Fruit fly (Drosophila melanogaster) whole organism, pupa: ENCODE measurements around the gene CG13004.

Experiments used
- CG10348 ChIP-seq: fragments of 200-800 bp; sonication (Bioruptor generic); IDR thresholded peaks from 2 replicates; pipeline ENCODE4 v1.3.6; 2022; ENCODE audit warnings: missing biosample characterization, missing genetic modification characterization
- CG12605 ChIP-seq: fragments of 200-800 bp; sonication (Bioruptor generic); IDR thresholded peaks from 2 replicates; pipeline ENCODE4 v1.3.6; 2022; ENCODE audit warnings: missing biosample characterization, missing genetic modification characterization
- CG13204 ChIP-seq: fragments of 200-800 bp; sonication (Bioruptor generic); optimal IDR thresholded peaks from 2 replicates; lab custom pipeline; 2018; ENCODE audit warnings: missing biosample characterization, mild to moderate bottlenecking, missing genetic modification characterization, moderate library complexity
- CG14655 ChIP-seq: fragments of 200-800 bp; sonication (Bioruptor generic); optimal IDR thresholded peaks from 3 replicates; lab custom pipeline; 2017; ENCODE audit warnings: mild to moderate bottlenecking, missing biosample characterization, missing genetic modification reagents, missing genetic modification characterization
- CG15710 ChIP-seq: fragments of 200-800 bp; sonication (Bioruptor generic); optimal IDR thresholded peaks from 2 replicates; lab custom pipeline; 2018; ENCODE audit warnings: missing biosample characterization, mild to moderate bottlenecking, missing genetic modification characterization, moderate library complexity
- CG17806 ChIP-seq: fragments of 200-800 bp; sonication (Bioruptor generic); optimal IDR thresholded peaks from 2 replicates; lab custom pipeline; 2018; ENCODE audit warnings: missing biosample characterization, mild to moderate bottlenecking, missing genetic modification characterization, moderate library complexity
- CG32121 ChIP-seq: fragments of 200-800 bp; sonication (Bioruptor generic); IDR thresholded peaks from 2 replicates; pipeline ENCODE4 v1.3.6; 2022; ENCODE audit warnings: missing biosample characterization, missing genetic modification characterization
- CG34367 ChIP-seq: fragments of 200-800 bp; sonication (Bioruptor generic); optimal IDR thresholded peaks from 2 replicates; lab custom pipeline; 2018; ENCODE audit warnings: missing biosample characterization, mild to moderate bottlenecking, missing genetic modification characterization
- CG4496 ChIP-seq: fragments of 200-800 bp; sonication (Bioruptor generic); IDR thresholded peaks from 3 replicates; pipeline ENCODE4 v1.3.6; 2022; ENCODE audit warnings: missing biosample characterization, missing genetic modification characterization
- CG8159 ChIP-seq: fragments of 200-800 bp; sonication (Bioruptor generic); optimal IDR thresholded peaks from 3 replicates; lab custom pipeline; 2018; ENCODE audit warnings: missing biosample characterization, mild to moderate bottlenecking, missing genetic modification characterization, moderate library complexity
- CG8301 ChIP-seq: fragments of 200-800 bp; sonication (Bioruptor generic); optimal IDR thresholded peaks from 2 replicates; lab custom pipeline; 2018; ENCODE audit warnings: missing biosample characterization, mild to moderate bottlenecking, missing genetic modification characterization
- CG9948 ChIP-seq: fragments of 200-800 bp; sonication (Bioruptor generic); optimal IDR thresholded peaks from 2 replicates; lab custom pipeline; 2018; ENCODE audit warnings: missing biosample characterization, mild to moderate bottlenecking, missing genetic modification characterization, moderate library complexity
- D1 ChIP-seq: fragments of 200-800 bp; sonication (Bioruptor generic); optimal IDR thresholded peaks from 2 replicates; lab custom pipeline; 2018; ENCODE audit warnings: missing biosample characterization, mild to moderate bottlenecking, missing genetic modification characterization, moderate library complexity
- EcR ChIP-seq: fragments of 200-800 bp; sonication (Bioruptor generic); optimal IDR thresholded peaks from 3 replicates; lab custom pipeline; 2019; ENCODE audit warnings: missing biosample characterization, missing genetic modification characterization, mild to moderate bottlenecking, moderate library complexity, missing genetic modification reagents
- Ets98B ChIP-seq: fragments of 200-800 bp; sonication (Bioruptor generic); IDR thresholded peaks from 2 replicates; pipeline ENCODE4 v1.3.6; 2022; ENCODE audit warnings: missing biosample characterization, missing genetic modification characterization
- Pif1A ChIP-seq: fragments of 200-800 bp; sonication (Bioruptor generic); optimal IDR thresholded peaks from 3 replicates; lab custom pipeline; 2016; ENCODE audit warnings: missing biosample characterization, missing genetic modification characterization
- Pif1B ChIP-seq: fragments of 200-800 bp; sonication (Bioruptor generic); optimal IDR thresholded peaks from 3 replicates; lab custom pipeline; 2016; ENCODE audit warnings: missing biosample characterization, missing genetic modification characterization
- Snoo ChIP-seq: fragments of 200-800 bp; sonication (Bioruptor generic); optimal IDR thresholded peaks from 3 replicates; lab custom pipeline; 2017; ENCODE audit warnings: missing biosample characterization, mild to moderate bottlenecking, missing genetic modification characterization, inconsistent platforms
- fd96Ca ChIP-seq: fragments of 200-800 bp; sonication (Bioruptor generic); IDR thresholded peaks from 3 replicates; pipeline ENCODE4 v1.3.6; 2022; ENCODE audit warnings: missing biosample characterization, missing genetic modification characterization
- gl ChIP-seq: fragments of 200-800 bp; sonication (Bioruptor generic); optimal IDR thresholded peaks from 2 replicates; lab custom pipeline; 2018; ENCODE audit warnings: missing biosample characterization, mild to moderate bottlenecking, missing genetic modification characterization
- rn ChIP-seq: fragments of 200-800 bp; sonication (Bioruptor generic); IDR thresholded peaks from 2 replicates; pipeline ENCODE4 v1.3.6; 2022; ENCODE audit warnings: missing biosample characterization, missing genetic modification characterization

CG13004 gene

DNA sequence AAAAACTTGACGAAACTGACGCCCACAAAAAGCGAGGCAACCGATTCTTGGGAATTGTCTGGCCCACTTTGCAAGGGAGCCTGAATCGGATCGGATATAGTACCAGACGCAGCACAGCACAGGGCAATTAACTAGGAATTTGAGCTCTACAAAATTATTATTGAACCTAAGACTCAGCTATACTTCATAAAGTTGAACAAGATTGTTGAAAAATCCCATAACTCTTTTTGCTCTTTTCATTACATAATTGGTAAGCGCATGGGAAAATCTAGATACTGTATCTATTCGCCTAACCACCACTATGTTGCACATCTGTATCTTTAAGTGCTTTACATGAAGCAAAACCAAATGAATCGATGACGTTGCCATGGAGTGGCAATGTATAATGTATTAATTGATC, 2.2 kb downstream of the CG13004 start:
- TF ChIP-seq CG14655 (GFP tag; lab: Kevin White, UChicago) = peak; percentile 84
- peak; percentile 73 for TF ChIP-seq Snoo (tag; lab: Kevin White, UChicago)
- TF ChIP-seq CG32121 = peak; percentile 89
- peak; percentile 83 for TF ChIP-seq Pif1B (GFP tag; lab: Kevin White, UChicago)
- TF ChIP-seq gl (tag; lab: Kevin White, UChicago) = peak; percentile 78
- peak; percentile 83 for TF ChIP-seq CG8301
- peak; percentile 86 for TF ChIP-seq CG12605 (GFP tag; lab: Robert Waterston, UW)
- peak; percentile 87 for TF ChIP-seq Ets98B (GFP tag; lab: Robert Waterston, UW)
- TF ChIP-seq CG9948 (tag; lab: Kevin White, UChicago) = peak; percentile 83
- TF ChIP-seq rn = peak; percentile 48; the same call in 1 of the 2 replicates
- peak; percentile 90 for TF ChIP-seq CG15710 (tag; lab: Kevin White, UChicago)
- TF ChIP-seq fd96Ca (GFP tag; lab: Robert Waterston, UW) = peak; percentile 86
- peak; percentile 47 for TF ChIP-seq D1 (tag; lab: Kevin White, UChicago)
- no peak for TF ChIP-seq CG10348 (GFP tag; lab: Robert Waterston, UW)
- peak; percentile 91 for TF ChIP-seq CG4496
- peak; percentile 85 for TF ChIP-seq Pif1A (GFP tag; lab: Kevin White, UChicago)
- TF ChIP-seq CG17806 (tag; lab: Kevin White, UChicago) = peak; percentile 85
- TF ChIP-seq EcR (GFP tag; lab: Kevin White, UChicago) = peak; percentile 22
- peak; percentile 88 for TF ChIP-seq CG8159 (tag; lab: Kevin White, UChicago)
- peak; percentile 69 for TF ChIP-seq CG13204 (GFP tag; lab: Kevin White, UChicago)
- peak; percentile 87 for TF ChIP-seq CG34367 (tag; lab: Kevin White, UChicago)

DNA sequence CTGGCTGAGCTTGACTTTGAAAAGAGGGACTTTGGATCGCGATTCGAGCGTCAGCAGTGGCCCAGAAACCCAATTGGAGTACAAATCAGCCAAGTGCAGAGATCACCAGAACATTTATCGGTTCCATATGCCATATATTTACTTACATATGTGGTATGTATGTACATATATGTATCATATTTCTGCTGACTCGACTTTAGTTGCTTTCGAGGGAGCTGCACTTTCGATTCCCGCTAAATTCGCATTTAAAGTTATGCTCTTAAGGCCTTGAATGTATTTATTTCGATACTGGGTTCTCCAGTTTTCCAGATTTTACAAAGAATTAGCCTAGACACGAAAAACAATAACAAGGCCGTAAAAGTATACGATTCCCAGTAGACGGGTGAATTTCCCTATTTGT, 3.5 kb downstream of the CG13004 start:
- TF ChIP-seq CG34367 (tag; lab: Kevin White, UChicago) = no peak
- no peak for TF ChIP-seq Snoo (tag; lab: Kevin White, UChicago)
- no peak for TF ChIP-seq rn
- TF ChIP-seq CG15710 (tag; lab: Kevin White, UChicago) = no peak
- TF ChIP-seq CG13204 (GFP tag; lab: Kevin White, UChicago) = no peak
- no peak for TF ChIP-seq D1 (tag; lab: Kevin White, UChicago)
- no peak for TF ChIP-seq CG17806 (tag; lab: Kevin White, UChicago)
- TF ChIP-seq CG14655 (GFP tag; lab: Kevin White, UChicago) = no peak
- TF ChIP-seq Ets98B (GFP tag; lab: Robert Waterston, UW) = no peak
- no peak for TF ChIP-seq CG9948 (tag; lab: Kevin White, UChicago)
- no peak for TF ChIP-seq Pif1A (GFP tag; lab: Kevin White, UChicago)
- no peak for TF ChIP-seq CG8301
- no peak for TF ChIP-seq Pif1B (GFP tag; lab: Kevin White, UChicago)
- TF ChIP-seq CG32121 = no peak
- TF ChIP-seq CG10348 (GFP tag; lab: Robert Waterston, UW) = no peak
- TF ChIP-seq CG4496 = no peak
- no peak for TF ChIP-seq CG12605 (GFP tag; lab: Robert Waterston, UW)
- TF ChIP-seq gl (tag; lab: Kevin White, UChicago) = no peak

DNA sequence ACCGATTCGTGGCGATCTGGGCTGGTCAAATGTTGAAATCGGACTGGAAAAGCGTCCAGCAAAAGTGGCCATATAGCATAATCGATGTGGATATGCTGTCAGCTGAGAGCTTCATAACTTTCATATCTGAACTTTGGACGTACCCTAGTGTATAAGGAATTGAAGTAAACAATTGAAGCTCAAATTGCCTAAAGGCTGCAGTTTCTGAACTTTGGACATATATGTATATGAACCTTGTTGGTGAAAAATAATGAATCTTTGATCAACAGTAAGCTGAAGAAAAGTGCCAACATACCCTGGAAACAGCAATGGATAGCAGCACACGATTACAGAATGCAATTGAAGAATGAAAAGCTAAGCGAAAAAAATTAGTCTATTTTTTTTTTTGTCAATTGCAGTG, 5.2 kb downstream of the CG13004 start:
- TF ChIP-seq CG9948 (tag; lab: Kevin White, UChicago) (peak; percentile 14), Snoo (tag; lab: Kevin White, UChicago) (no peak), CG4496 (peak; percentile 10; the same call in 1 of the 3 replicates)
- TF ChIP-seq, all 21 proteins: peak for 2

DNA sequence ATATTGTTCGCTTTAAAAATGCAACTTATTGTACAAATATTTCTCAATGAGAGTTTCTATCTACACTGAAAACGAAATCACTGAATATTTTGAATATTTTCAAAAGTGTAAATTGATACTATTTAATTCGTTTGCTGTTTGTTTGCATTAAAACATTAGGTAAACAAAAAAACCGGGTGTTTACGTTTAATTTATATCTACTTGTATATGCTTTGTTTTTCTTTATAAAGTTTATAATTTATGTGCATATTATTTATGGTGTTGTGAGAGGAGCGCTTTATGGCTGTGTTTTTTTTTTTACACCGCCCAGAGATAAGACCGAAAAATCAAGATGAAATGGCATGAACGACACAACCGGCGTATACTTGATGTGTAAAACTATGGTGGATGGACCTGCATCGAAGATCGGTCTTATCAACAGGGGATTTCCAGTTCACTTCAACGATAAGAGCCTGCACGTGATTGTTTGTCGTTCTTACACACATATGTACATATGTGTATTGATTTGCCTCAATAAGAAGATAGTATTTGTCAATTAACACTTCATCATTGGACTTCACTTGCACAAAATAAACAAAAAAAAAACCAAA, 5.8 kb downstream of the CG13004 start:
- TF ChIP-seq CG14655 (GFP tag; lab: Kevin White, UChicago) = peak; percentile 20
- peak; percentile 48 for TF ChIP-seq CG17806 (tag; lab: Kevin White, UChicago)
- peak; percentile 51 for TF ChIP-seq CG8159 (tag; lab: Kevin White, UChicago)
- TF ChIP-seq CG15710 (tag; lab: Kevin White, UChicago) = peak; percentile 24
- no peak for TF ChIP-seq D1 (tag; lab: Kevin White, UChicago)
- peak; percentile 26 for TF ChIP-seq CG8301
- no peak for TF ChIP-seq EcR (GFP tag; lab: Kevin White, UChicago)
- TF ChIP-seq Pif1A (GFP tag; lab: Kevin White, UChicago) = no peak
- TF ChIP-seq fd96Ca (GFP tag; lab: Robert Waterston, UW) = no peak
- no peak for TF ChIP-seq Pif1B (GFP tag; lab: Kevin White, UChicago)
- TF ChIP-seq CG9948 (tag; lab: Kevin White, UChicago) = peak; percentile 46
- TF ChIP-seq CG34367 (tag; lab: Kevin White, UChicago) = peak; percentile 28
- no peak; the same call in 1 of the 2 replicates for TF ChIP-seq Ets98B (GFP tag; lab: Robert Waterston, UW)
- no peak for TF ChIP-seq Snoo (tag; lab: Kevin White, UChicago)

DNA sequence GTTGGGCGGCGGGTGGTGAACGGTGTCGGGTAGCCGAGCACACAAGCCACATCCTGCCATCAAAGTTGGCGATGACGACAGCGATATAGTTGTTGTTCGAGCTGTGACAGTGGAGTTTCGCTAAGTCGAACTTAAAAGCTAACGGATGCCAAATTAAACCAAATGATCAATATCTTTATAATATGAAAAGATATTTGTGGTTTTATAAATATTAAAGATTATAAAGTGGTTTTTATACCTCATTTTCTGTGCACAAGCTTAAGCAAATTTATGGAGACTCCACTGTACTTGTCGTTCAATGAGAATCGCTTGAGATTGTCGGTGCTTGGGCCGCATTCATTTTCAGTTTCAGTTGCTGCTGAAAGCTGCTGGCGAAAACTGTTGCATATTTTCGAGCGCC, 13.2 kb downstream of the CG13004 start:
- TF ChIP-seq CG14655 (GFP tag; lab: Kevin White, UChicago) (peak; percentile 70), CG8301 (peak; percentile 73), CG34367 (tag; lab: Kevin White, UChicago) (peak; percentile 68), CG9948 (tag; lab: Kevin White, UChicago) (peak; percentile 77), CG32121 (peak; percentile 89), EcR (GFP tag; lab: Kevin White, UChicago) (no peak), CG13204 (GFP tag; lab: Kevin White, UChicago) (peak; percentile 24), Snoo (tag; lab: Kevin White, UChicago) (peak; percentile 55), CG10348 (GFP tag; lab: Robert Waterston, UW) (peak; percentile 67), CG17806 (tag; lab: Kevin White, UChicago) (peak; percentile 75), rn (peak; percentile 71), CG8159 (tag; lab: Kevin White, UChicago) (peak; percentile 74), Pif1B (GFP tag; lab: Kevin White, UChicago) (peak; percentile 66), D1 (tag; lab: Kevin White, UChicago) (peak; percentile 21), CG15710 (tag; lab: Kevin White, UChicago) (peak; percentile 83), Pif1A (GFP tag; lab: Kevin White, UChicago) (peak; percentile 68), fd96Ca (GFP tag; lab: Robert Waterston, UW) (peak; percentile 84), CG4496 (peak; percentile 90), CG12605 (GFP tag; lab: Robert Waterston, UW) (peak; percentile 87), gl (tag; lab: Kevin White, UChicago) (peak; percentile 15), Ets98B (GFP tag; lab: Robert Waterston, UW) (peak; percentile 88)
